Worm (Caenorhabditis elegans) whole organism, early embryonic: ENCODE data around the gene srh-266.

Source experiments
- B0310.2 ChIP-seq: sonication (generic microtip); optimal IDR thresholded peaks from 2 replicates; lab custom pipeline; 2016; ENCODE audit warnings: mild to moderate bottlenecking, missing genetic modification characterization, missing compliant biosample characterization
- F13C5.2 ChIP-seq: sonication (generic microtip); optimal IDR thresholded peaks from 2 replicates; lab custom pipeline; 2017; ENCODE audit warnings: mild to moderate bottlenecking, missing genetic modification characterization, inconsistent platforms, missing compliant biosample characterization
- aly-1 ChIP-seq: sonication (generic microtip); optimal IDR thresholded peaks from 2 replicates; lab custom pipeline; 2016; ENCODE audit warnings: missing genetic modification characterization, missing compliant biosample characterization
- ama-1 ChIP-seq: fragments of 150-350 bp; optimal IDR thresholded peaks from 2 replicates; lab custom pipeline; 2014
- ceh-13 ChIP-seq: fragments of 200-800 bp; sonication (Bioruptor generic); optimal IDR thresholded peaks from 2 replicates; lab custom pipeline; 2018; ENCODE audit warnings: mild to moderate bottlenecking, missing genetic modification characterization, missing compliant biosample characterization
- ceh-36 ChIP-seq: sonication (generic microtip); optimal IDR thresholded peaks from 2 replicates; lab custom pipeline; 2016; ENCODE audit warnings: missing genetic modification characterization, inconsistent platforms, missing compliant biosample characterization
- ets-7 ChIP-seq: sonication (generic microtip); optimal IDR thresholded peaks from 2 replicates; lab custom pipeline; 2016; ENCODE audit warnings: missing genotype, missing genetic modification characterization, missing compliant biosample characterization
- flt-1 ChIP-seq: fragments of 200-800 bp; sonication (Bioruptor generic); IDR thresholded peaks from 2 replicates; pipeline ENCODE4 v1.3.6; 2022; ENCODE audit warnings: missing genetic modification characterization, missing compliant biosample characterization
- hmbx-1 ChIP-seq: sonication (generic microtip); optimal IDR thresholded peaks from 2 replicates; lab custom pipeline; 2016; ENCODE audit warnings: mild to moderate bottlenecking, missing genetic modification characterization, missing compliant biosample characterization
- hmg-4 ChIP-seq: fragments of 200-800 bp; sonication (Bioruptor generic); optimal IDR thresholded peaks from 2 replicates; lab custom pipeline; 2018; ENCODE audit warnings: mild to moderate bottlenecking, missing genetic modification characterization, missing compliant biosample characterization
- hnd-1 ChIP-seq: sonication (generic microtip); optimal IDR thresholded peaks from 2 replicates; lab custom pipeline; 2016; ENCODE audit warnings: missing genetic modification characterization, missing compliant biosample characterization
- pes-1 ChIP-seq: fragments of 200-800 bp; sonication (Bioruptor generic); IDR thresholded peaks from 2 replicates; pipeline ENCODE4 v1.3.6; 2022; ENCODE audit warnings: missing genetic modification reagents, missing genetic modification characterization, missing compliant biosample characterization
- scrt-1 ChIP-seq: fragments of 200-800 bp; sonication (Bioruptor generic); IDR thresholded peaks from 2 replicates; pipeline ENCODE4 v1.3.6; 2022; ENCODE audit warnings: missing genetic modification characterization, missing compliant biosample characterization
- sea-1 ChIP-seq: fragments of 200-800 bp; sonication (Bioruptor generic); conservative IDR thresholded peaks from 2 replicates; pipeline ENCODE4 v1.3.6; 2022; ENCODE audit warnings: missing genetic modification characterization, missing compliant biosample characterization
- tbx-11 ChIP-seq: fragments of 200-800 bp; sonication (Bioruptor generic); IDR thresholded peaks from 2 replicates; pipeline ENCODE4 v1.3.6; 2022; ENCODE audit warnings: missing genetic modification characterization, missing compliant biosample characterization
- tbx-37 ChIP-seq: fragments of 200-800 bp; sonication (Bioruptor generic); conservative IDR thresholded peaks from 2 replicates; pipeline ENCODE4 v1.3.6; 2022; ENCODE audit warnings: missing genetic modification reagents, missing genetic modification characterization, missing compliant biosample characterization
- tra-4 ChIP-seq: sonication (generic microtip); optimal IDR thresholded peaks from 2 replicates; lab custom pipeline; 2017; ENCODE audit warnings: missing genetic modification characterization, missing compliant biosample characterization

Gene srh-266

ce11 chrV:658140-658539, 6.5 kb upstream of the srh-266 start:
- TF ChIP-seq tbx-11 (GFP tag; lab: Robert Waterston, UW) = peak; percentile 45; the same call in 1 of the 2 replicates
- TF ChIP-seq tbx-37 (GFP tag; lab: Robert Waterston, UW) = peak; percentile 75

ce11 chrV:660210-660609, 4.4 kb upstream of the srh-266 start, which contains the start of gene F31F4.17:
F31F4.17 (minus strand) TSS chrV:660310.
- TF ChIP-seq tra-4 (tag; lab: Kevin White, UChicago) = no peak
- TF ChIP-seq aly-1 = no peak
- TF ChIP-seq hmbx-1 = no peak

DNA sequence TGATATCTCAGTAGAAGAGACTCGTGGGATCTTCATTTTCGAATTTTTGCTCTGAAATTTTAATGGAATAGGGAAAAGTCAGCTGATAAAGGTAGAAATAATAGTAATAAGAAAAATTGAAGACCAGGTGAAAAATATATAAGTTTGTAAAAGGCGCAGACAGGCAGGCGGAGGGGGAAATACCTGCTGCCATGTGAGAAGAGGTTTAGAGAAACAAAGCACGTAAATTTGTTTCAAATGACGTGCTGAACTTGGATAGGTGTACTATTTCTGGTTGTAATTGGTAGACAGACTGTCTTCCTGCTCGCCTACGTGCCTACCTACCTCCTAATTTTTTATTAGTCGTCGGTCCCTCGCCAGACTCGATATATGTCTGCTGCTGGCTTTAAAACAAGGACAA, 2.9 kb downstream of the srh-266 start, which contains the start of gene nhr-180:
nhr-180 (minus strand) TSS at position 52 of the 400 bp plus-strand sequence.
- TF ChIP-seq tbx-37 (GFP tag; lab: Robert Waterston, UW) (no peak), tra-4 (tag; lab: Kevin White, UChicago) (no peak), ceh-36 (tag; lab: Kevin White, UChicago) (no peak), hmg-4 (GFP tag; lab: Kevin White, UChicago) (no peak), ceh-13 (GFP tag; lab: Kevin White, UChicago) (no peak), F13C5.2 (no peak), pes-1 (GFP tag; lab: Robert Waterston, UW) (no peak), hnd-1 (tag; lab: Kevin White, UChicago) (no peak), B0310.2 (tag; lab: Kevin White, UChicago) (no peak), sea-1 (GFP tag; lab: Robert Waterston, UW) (no peak), tbx-11 (GFP tag; lab: Robert Waterston, UW) (no peak), ets-7 (tag; lab: Kevin White, UChicago) (no peak), flt-1 (GFP tag; lab: Robert Waterston, UW) (no peak), hmbx-1 (no peak), aly-1 (no peak)

ce11 chrV:671342-671741, 6.7 kb downstream of the srh-266 start, which contains the start of gene sru-24:
sru-24 (minus strand) TSS chrV:671442.
- TF ChIP-seq scrt-1 (GFP tag; lab: Robert Waterston, UW) (no peak), flt-1 (GFP tag; lab: Robert Waterston, UW) (no peak), hmg-4 (GFP tag; lab: Kevin White, UChicago) (no peak), tbx-37 (GFP tag; lab: Robert Waterston, UW) (no peak), ceh-13 (GFP tag; lab: Kevin White, UChicago) (no peak), ceh-36 (tag; lab: Kevin White, UChicago) (no peak), hnd-1 (tag; lab: Kevin White, UChicago) (no peak), tbx-11 (GFP tag; lab: Robert Waterston, UW) (no peak), hmbx-1 (no peak), tra-4 (tag; lab: Kevin White, UChicago) (no peak), pes-1 (GFP tag; lab: Robert Waterston, UW) (no peak), B0310.2 (tag; lab: Kevin White, UChicago) (no peak), F13C5.2 (no peak), ets-7 (tag; lab: Kevin White, UChicago) (no peak), aly-1 (no peak), ama-1 (lab: Kevin White, UChicago) (no peak), sea-1 (GFP tag; lab: Robert Waterston, UW) (no peak)

DNA sequence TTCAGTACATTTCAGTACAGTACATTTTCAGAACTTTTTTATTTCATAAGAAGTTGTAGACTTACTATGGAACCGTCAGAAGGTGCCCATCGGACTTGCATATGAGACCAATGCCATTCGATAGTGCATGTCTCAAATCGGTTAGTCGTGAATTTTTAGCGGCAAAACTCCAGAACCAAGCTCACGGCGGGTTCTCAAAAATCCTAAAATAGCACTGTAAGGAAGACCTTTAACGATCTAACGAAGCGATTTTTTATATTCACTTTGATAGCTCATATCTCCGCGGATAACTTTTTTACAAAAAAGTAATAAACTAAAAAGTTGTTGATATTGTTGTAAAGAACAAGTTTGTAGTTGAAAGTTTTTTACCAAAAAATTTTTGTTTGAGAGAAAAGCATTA, 9.6 kb downstream of the srh-266 start, which contains the start of gene sru-25:
sru-25 (minus strand) TSS at position 101 of the 400 bp plus-strand sequence.
- TF ChIP-seq B0310.2 (tag; lab: Kevin White, UChicago) (no peak), aly-1 (no peak), flt-1 (GFP tag; lab: Robert Waterston, UW) (no peak), ceh-13 (GFP tag; lab: Kevin White, UChicago) (no peak), ceh-36 (tag; lab: Kevin White, UChicago) (no peak), ets-7 (tag; lab: Kevin White, UChicago) (no peak), tbx-37 (GFP tag; lab: Robert Waterston, UW) (no peak), hnd-1 (tag; lab: Kevin White, UChicago) (no peak), scrt-1 (GFP tag; lab: Robert Waterston, UW) (no peak), F13C5.2 (no peak), tbx-11 (GFP tag; lab: Robert Waterston, UW) (no peak), hmg-4 (GFP tag; lab: Kevin White, UChicago) (no peak), pes-1 (GFP tag; lab: Robert Waterston, UW) (no peak), ama-1 (lab: Kevin White, UChicago) (no peak), hmbx-1 (no peak), sea-1 (GFP tag; lab: Robert Waterston, UW) (no peak), tra-4 (tag; lab: Kevin White, UChicago) (no peak)

DNA sequence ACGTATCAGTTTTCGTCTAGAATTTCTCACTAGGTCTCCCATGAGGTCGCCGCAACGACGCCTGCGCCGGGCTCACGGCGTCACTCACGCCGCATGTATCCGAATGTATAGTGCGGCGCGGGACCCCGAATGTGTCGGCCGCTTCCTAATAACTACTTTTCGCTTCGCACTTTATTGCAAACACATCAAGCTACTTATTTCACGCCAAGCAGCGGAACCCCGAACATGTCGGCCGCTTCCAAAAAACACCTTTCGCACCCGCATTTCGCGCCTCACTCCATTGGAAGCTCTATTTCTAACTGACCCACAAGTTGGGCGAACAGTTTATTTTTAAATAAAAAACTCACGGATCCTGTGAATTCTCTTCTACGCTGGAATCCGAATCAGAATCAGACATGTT, 11.5 kb downstream of the srh-266 start:
- TF ChIP-seq tra-4 (tag; lab: Kevin White, UChicago) (no peak), ama-1 (lab: Kevin White, UChicago) (no peak), tbx-11 (GFP tag; lab: Robert Waterston, UW) (no peak), hnd-1 (tag; lab: Kevin White, UChicago) (no peak), scrt-1 (GFP tag; lab: Robert Waterston, UW) (no peak), ceh-13 (GFP tag; lab: Kevin White, UChicago) (no peak), flt-1 (GFP tag; lab: Robert Waterston, UW) (no peak), aly-1 (no peak), F13C5.2 (no peak), ceh-36 (tag; lab: Kevin White, UChicago) (no peak), sea-1 (GFP tag; lab: Robert Waterston, UW) (no peak)

DNA sequence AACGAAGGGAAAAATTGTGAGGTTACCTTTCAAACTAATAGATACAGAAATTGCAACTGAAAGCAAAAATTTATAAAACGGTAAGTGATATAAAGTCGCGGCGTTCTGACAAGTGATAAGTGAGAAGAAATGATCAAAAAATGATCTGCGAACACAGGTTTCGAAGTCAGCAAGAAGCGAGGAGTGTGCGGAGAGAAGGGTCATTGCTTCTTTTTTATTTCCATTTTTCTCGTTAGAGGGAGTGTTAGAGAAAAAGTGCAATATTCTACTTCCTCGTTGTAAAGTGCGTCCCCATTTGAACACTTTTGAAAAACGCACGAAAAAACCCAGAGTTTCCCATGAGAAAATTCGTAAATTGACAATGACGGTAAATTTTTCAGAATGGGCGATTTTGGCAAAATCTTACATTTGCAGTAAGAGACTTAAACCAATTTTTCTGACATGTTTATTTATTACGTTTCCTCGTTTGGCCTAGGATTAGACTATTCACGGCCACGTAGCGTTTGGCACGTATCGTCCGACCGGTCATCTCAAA, 12.0 kb downstream of the srh-266 start, which contains the start of the genes fbxa-72 and srx-21:
fbxa-72 (minus strand) TSS at position 204 of the 535 bp plus-strand sequence.
srx-21 (plus strand) TSS at position 485 of the 535 bp plus-strand sequence.
- TF ChIP-seq tra-4 (tag; lab: Kevin White, UChicago) = no peak
- no peak for TF ChIP-seq pes-1 (GFP tag; lab: Robert Waterston, UW)
